Fruit fly (Drosophila melanogaster): ENCODE measurements around the gene osa.

The osa gene

dm6 chr3R:17655040-17655439 is 63.1 kb downstream of the osa start (continued):
- TF ChIP-seq ewg (GFP tag; optimal IDR thresholded peaks at IDR 0.05): peak; percentile 15
- TF ChIP-seq Chrac-16 (GFP tag; optimal IDR thresholded peaks at IDR 0.05): no peak
- TF ChIP-seq ara (GFP tag; IDR thresholded peaks at IDR 0.05): no peak
- TF ChIP-seq CG11560 (tag; IDR thresholded peaks at IDR 0.05): no peak
- peak; percentile 47 for TF ChIP-seq CG4707 (GFP tag; optimal IDR thresholded peaks at IDR 0.05)
- no peak for TF ChIP-seq TFAM (GFP tag; optimal IDR thresholded peaks at IDR 0.05)
- peak; percentile 50 for TF ChIP-seq phol (tag; optimal IDR thresholded peaks at IDR 0.05)
- no peak for TF ChIP-seq CG10321 (GFP tag; IDR thresholded peaks at IDR 0.05)
- peak; percentile 77 for TF ChIP-seq sim (GFP tag; IDR thresholded peaks at IDR 0.05)
- no peak for TF ChIP-seq tin (GFP tag; optimal IDR thresholded peaks at IDR 0.05)
- TF ChIP-seq CG17359 (tag; optimal IDR thresholded peaks at IDR 0.05): peak; percentile 10
- TF ChIP-seq lilli (GFP tag; optimal IDR thresholded peaks at IDR 0.05): no peak
- TF ChIP-seq E2f1 (GFP tag; IDR thresholded peaks at IDR 0.05): no peak
- TF ChIP-seq fu2 (GFP tag; optimal IDR thresholded peaks at IDR 0.05): no peak
- TF ChIP-seq slbo (GFP tag; IDR thresholded peaks at IDR 0.05): no peak
- peak; percentile 8 for TF ChIP-seq Neu2 (GFP tag; optimal IDR thresholded peaks at IDR 0.05; ENCODE audit: borderline replicate concordance)
- no peak for TF ChIP-seq ind (GFP tag; optimal IDR thresholded peaks at IDR 0.05)
- TF ChIP-seq chif (GFP tag; optimal IDR thresholded peaks at IDR 0.05): no peak
- TF ChIP-seq CG10543 (GFP tag; optimal IDR thresholded peaks at IDR 0.05): no peak
- no peak for TF ChIP-seq CG9609 (GFP tag; optimal IDR thresholded peaks at IDR 0.05)
- no peak for TF ChIP-seq jing (GFP tag; optimal IDR thresholded peaks at IDR 0.05)
- no peak for TF ChIP-seq CG6854 (GFP tag; optimal IDR thresholded peaks at IDR 0.05)
- TF ChIP-seq CTCF (GFP tag; optimal IDR thresholded peaks at IDR 0.05): no peak
- peak; percentile 30 for TF ChIP-seq lab (GFP tag; optimal IDR thresholded peaks at IDR 0.05)
- no peak for TF ChIP-seq Dip3 (GFP tag; optimal IDR thresholded peaks at IDR 0.05)
- TF ChIP-seq en (GFP tag; optimal IDR thresholded peaks at IDR 0.05): no peak
- no peak for TF ChIP-seq CG7928 (GFP tag; optimal IDR thresholded peaks at IDR 0.05)
- no peak for TF ChIP-seq Rfx (GFP tag; IDR thresholded peaks at IDR 0.05)
- TF ChIP-seq tx (GFP tag; optimal IDR thresholded peaks at IDR 0.05): no peak
- TF ChIP-seq lbe (GFP tag; optimal IDR thresholded peaks at IDR 0.05): no peak
- TF ChIP-seq crol (GFP tag; IDR thresholded peaks at IDR 0.05): no peak
- no peak for TF ChIP-seq CG4617 (GFP tag; optimal IDR thresholded peaks at IDR 0.05; ENCODE audit: borderline replicate concordance)
- TF ChIP-seq CG11695 (GFP tag; IDR thresholded peaks at IDR 0.05): no peak
- TF ChIP-seq odd (GFP tag; optimal IDR thresholded peaks at IDR 0.05): peak; percentile 63
- TF ChIP-seq CG12236 (GFP tag; optimal IDR thresholded peaks at IDR 0.05): no peak
- TF ChIP-seq CG13296 (GFP tag; optimal IDR thresholded peaks at IDR 0.05): peak; percentile 13
- TF ChIP-seq CG9932 (GFP tag; IDR thresholded peaks at IDR 0.05): no peak
- TF ChIP-seq Ravus (GFP tag; IDR thresholded peaks at IDR 0.05): no peak
- TF ChIP-seq CG8359 (GFP tag; optimal IDR thresholded peaks at IDR 0.05; ENCODE audit: borderline replicate concordance): no peak
- no peak for TF ChIP-seq CG15269 (tag; optimal IDR thresholded peaks at IDR 0.05)
- no peak for TF ChIP-seq CG7839 (tag; optimal IDR thresholded peaks at IDR 0.05)
- TF ChIP-seq ranshi (GFP tag; IDR thresholded peaks at IDR 0.05): peak; percentile 16; the same call in 1 of the 2 replicates
- no peak for TF ChIP-seq CG8924 (tag; optimal IDR thresholded peaks at IDR 0.05)
- no peak for TF ChIP-seq Sox102F (GFP tag; optimal IDR thresholded peaks at IDR 0.05)
- TF ChIP-seq z (GFP tag; IDR thresholded peaks at IDR 0.05): no peak
- no peak for TF ChIP-seq nom (GFP tag; optimal IDR thresholded peaks at IDR 0.05)
- peak; percentile 7 for TF ChIP-seq sqz (GFP tag; optimal IDR thresholded peaks at IDR 0.05)
- no peak for TF ChIP-seq amos (GFP tag; IDR thresholded peaks at IDR 0.05; ENCODE audit: partially characterized antibody)
- no peak for TF ChIP-seq Doc2 (GFP tag; IDR thresholded peaks at IDR 0.05)
- TF ChIP-seq org-1 (GFP tag; optimal IDR thresholded peaks at IDR 0.05): no peak
- TF ChIP-seq CG10565 (GFP tag; optimal IDR thresholded peaks at IDR 0.05): no peak
- no peak for TF ChIP-seq Six4 (GFP tag; optimal IDR thresholded peaks at IDR 0.05)
- no peak for TF ChIP-seq pnt (GFP tag; optimal IDR thresholded peaks at IDR 0.05)
